Fruit fly (Drosophila melanogaster) whole organism, prepupa: Measurements from ENCODE around the gene Tnpo.
"Not testable (repeated sequence)": the region's sequence is repeated elsewhere in the genome, so short reads cannot be mapped to it uniquely, and the experiment has no call there.

Source experiments
- Blimp-1 ChIP-seq: fragments of 200-800 bp; sonication (Bioruptor generic); optimal IDR thresholded peaks from 3 replicates; lab custom pipeline; 2017; ENCODE audit warnings: missing biosample characterization, missing genetic modification characterization, mild to moderate bottlenecking, moderate library complexity, missing genetic modification reagents
- CG6163 ChIP-seq: fragments of 200-800 bp; sonication (Bioruptor generic); IDR thresholded peaks from 3 replicates; pipeline ENCODE4 v1.3.6; 2022; ENCODE audit warnings: missing biosample characterization, missing genetic modification characterization
- CG6276 ChIP-seq: fragments of 200-800 bp; sonication (Bioruptor generic); optimal IDR thresholded peaks from 2 replicates; lab custom pipeline; 2017; ENCODE audit warnings: missing biosample characterization, mild to moderate bottlenecking, missing genetic modification characterization
- CG8632 ChIP-seq: fragments of 200-800 bp; sonication (Bioruptor generic); optimal IDR thresholded peaks from 3 replicates; lab custom pipeline; 2016; ENCODE audit warnings: missing biosample characterization, missing genetic modification characterization
- Gug ChIP-seq: fragments of 200-800 bp; sonication (Bioruptor generic); IDR thresholded peaks from 2 replicates; pipeline ENCODE4 v1.3.6; 2022; ENCODE audit warnings: missing biosample characterization, missing genetic modification characterization
- OdsH ChIP-seq: fragments of 200-800 bp; sonication (Bioruptor generic); optimal IDR thresholded peaks from 3 replicates; lab custom pipeline; 2016; ENCODE audit warnings: missing biosample characterization, missing genetic modification characterization
- acj6 ChIP-seq: fragments of 200-800 bp; sonication (Bioruptor generic); optimal IDR thresholded peaks from 3 replicates; lab custom pipeline; 2016; ENCODE audit warnings: missing biosample characterization, missing genetic modification characterization

- not testable (repeated sequence) for TF ChIP-seq OdsH; CG6276; CG8632 (GFP tag; lab: Kevin White, UChicago); Blimp-1 (GFP tag; lab: Kevin White, UChicago); acj6; Gug (GFP tag; lab: Robert Waterston, UW); CG6163 (GFP tag; lab: Robert Waterston, UW)
Measured at dm6 chr3L:6147887-6148286, 45.4 kb upstream of the Tnpo start, which contains the start of gene Cpr65Ax1.
